Worm (Caenorhabditis elegans) whole organism, dauer: ENCODE results near the gene nol-56.

ENCODE experiments used
- unc-62 ChIP-seq: sonication (generic microtip); optimal IDR thresholded peaks from 2 replicates; lab custom pipeline; 2017; ENCODE audit warnings: missing biosample characterization, missing genetic modification reagents, missing genetic modification characterization

The nol-56 gene

DNA sequence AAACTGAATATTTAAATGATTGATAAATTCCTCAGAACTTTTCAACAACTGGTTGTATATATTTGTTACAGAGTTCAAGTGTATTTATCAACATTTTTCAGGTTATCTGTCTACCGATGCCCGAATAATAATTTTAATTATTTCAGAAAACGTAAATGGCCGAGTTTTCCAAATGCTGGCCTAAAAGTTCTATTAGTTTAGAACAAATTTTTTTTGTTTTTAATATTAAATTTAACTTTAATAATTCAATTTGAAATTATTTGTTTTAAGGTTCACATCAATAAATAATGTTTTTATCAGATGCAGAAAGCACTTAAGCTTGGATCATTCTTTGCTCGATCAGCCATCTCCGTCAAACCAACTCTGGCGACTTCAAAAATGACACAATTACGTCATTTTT lies 38.4 kb downstream of the nol-56 start, which contains the start of gene trx-2:
trx-2 (plus strand) TSS at position 301 of the 400 bp plus-strand sequence.
- TF ChIP-seq unc-62 (GFP tag; lab: Kevin White, UChicago), result no peak

DNA sequence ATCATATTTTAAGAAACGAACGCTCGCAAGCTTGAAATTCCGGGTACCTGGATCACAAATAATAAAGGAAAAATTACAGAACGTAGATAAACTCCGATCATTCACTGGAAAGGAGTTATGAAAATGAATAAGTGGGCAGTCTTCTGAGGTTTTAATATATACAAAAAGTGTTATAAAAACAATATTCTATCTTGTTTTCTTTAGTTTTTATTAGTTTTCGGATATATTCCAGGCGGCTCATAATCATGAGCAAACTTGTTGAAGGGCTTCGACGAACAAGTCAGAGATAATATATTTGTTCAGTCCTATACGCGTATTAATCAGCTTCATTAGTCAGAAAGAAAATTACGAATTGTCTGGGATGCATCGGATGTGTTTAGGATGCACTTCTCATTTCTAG lies 38.8 kb downstream of the nol-56 start, which contains the start of gene gcy-6:
gcy-6 (minus strand) TSS at position 101 of the 400 bp plus-strand sequence.
- no peak for TF ChIP-seq unc-62 (GFP tag; lab: Kevin White, UChicago)

DNA sequence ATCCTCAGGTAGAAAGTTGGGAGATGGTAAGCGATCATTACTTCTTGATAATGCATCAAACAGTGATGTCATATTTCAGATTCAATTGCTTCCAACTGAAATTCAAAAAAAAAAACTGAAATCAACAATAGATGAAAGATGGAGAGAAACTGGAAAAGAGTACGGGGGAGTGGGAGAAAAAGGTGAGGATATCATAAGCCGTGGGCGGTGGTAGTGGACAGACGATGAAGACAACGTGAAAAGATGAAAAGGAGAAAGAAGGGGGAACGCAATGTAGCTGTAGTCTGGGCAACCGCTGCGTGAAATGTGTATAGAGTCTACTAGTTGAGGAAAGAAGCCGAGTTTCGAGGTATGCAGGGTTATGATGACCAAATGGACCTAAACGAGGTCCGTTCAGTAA lies 45.5 kb downstream of the nol-56 start, which contains the start of gene che-12:
che-12 (minus strand) TSS at position 101 of the 400 bp plus-strand sequence.
- TF ChIP-seq unc-62 (GFP tag; lab: Kevin White, UChicago), result no peak
